Fruit fly (Drosophila melanogaster): ENCODE measurements around the gene CG5895.

The CG5895 gene

dm6 chr3L:16035185-16035584 is at the start of gene CG5895:
Gene CG5895 (plus strand): TSS chr3L:16035485.
- TF ChIP-seq Mnt (GFP tag; optimal IDR thresholded peaks at IDR 0.05) = no peak
- no peak for TF ChIP-seq cnc (optimal IDR thresholded peaks at IDR 0.05)

- TF ChIP-seq CG7101 (tag; optimal IDR thresholded peaks at IDR 0.05) (no peak), CG1620 (GFP tag; optimal IDR thresholded peaks at IDR 0.05) (no peak), cic (GFP tag; optimal IDR thresholded peaks at IDR 0.05) (no peak), Clk (GFP tag; optimal IDR thresholded peaks at IDR 0.05) (no peak), bab1 (GFP tag; optimal IDR thresholded peaks at IDR 0.05) (no peak), ovo (GFP tag; optimal IDR thresholded peaks at IDR 0.05) (no peak), kay (GFP tag; ENCODE audit: borderline replicate concordance) (no peak), Hr96 (GFP tag; optimal IDR thresholded peaks at IDR 0.05) (no peak), pad (GFP tag; optimal IDR thresholded peaks at IDR 0.05) (no peak), CG11617 (GFP tag; optimal IDR thresholded peaks at IDR 0.05) (no peak), cnc (optimal IDR thresholded peaks at IDR 0.05) (no peak)
These were observed 47.6 kb upstream of the CG5895 start, which contains the start of gene PolD1 for dm6 chr3L:15987635-15988034. Gene PolD1 (minus strand): TSS chr3L:15987815.

- TF ChIP-seq Crg-1 (GFP tag; optimal IDR thresholded peaks at IDR 0.05) (peak; percentile 10), CG12768 (GFP tag; optimal IDR thresholded peaks at IDR 0.05) (peak; percentile 65), Hr96 (GFP tag; optimal IDR thresholded peaks at IDR 0.05) (no peak), bab1 (GFP tag; optimal IDR thresholded peaks at IDR 0.05) (peak; percentile 11), toe (GFP tag; optimal IDR thresholded peaks at IDR 0.05) (no peak), cic (GFP tag; optimal IDR thresholded peaks at IDR 0.05) (peak; percentile 16), tj (GFP tag; optimal IDR thresholded peaks at IDR 0.05) (no peak), CG11617 (GFP tag; optimal IDR thresholded peaks at IDR 0.05) (peak; percentile 51), ovo (GFP tag; optimal IDR thresholded peaks at IDR 0.05) (no peak), CG7101 (tag; optimal IDR thresholded peaks at IDR 0.05) (peak; percentile 58), CG5204 (GFP tag; optimal IDR thresholded peaks at IDR 0.05) (no peak), CG1620 (GFP tag; optimal IDR thresholded peaks at IDR 0.05) (peak; percentile 25), CG14711 (tag; optimal IDR thresholded peaks at IDR 0.05) (peak; percentile 24), Clk (GFP tag; optimal IDR thresholded peaks at IDR 0.05) (no peak), Mnt (GFP tag; optimal IDR thresholded peaks at IDR 0.05) (no peak), cnc (optimal IDR thresholded peaks at IDR 0.05) (no peak), pad (GFP tag; optimal IDR thresholded peaks at IDR 0.05) (peak; percentile 95), CG33017 (tag; optimal IDR thresholded peaks at IDR 0.05) (peak; percentile 16), kay (GFP tag; ENCODE audit: borderline replicate concordance) (no peak), CG7045 (GFP tag; optimal IDR thresholded peaks at IDR 0.05) (peak; percentile 12)
These were observed 47.2 kb upstream of the CG5895 start, which contains the start of gene Hip14 for dm6 chr3L:15988039-15988546. Gene Hip14 (plus strand): TSS chr3L:15988236.

dm6 chr3L:15996019-15996418 is 39.3 kb upstream of the CG5895 start:
- TF ChIP-seq ovo (GFP tag; optimal IDR thresholded peaks at IDR 0.05) = no peak
- no peak for TF ChIP-seq Hr96 (GFP tag; optimal IDR thresholded peaks at IDR 0.05)

dm6 chr3L:15998217-15998616 is 37.1 kb upstream of the CG5895 start:
- TF ChIP-seq CG7101 (tag; optimal IDR thresholded peaks at IDR 0.05) (no peak), pad (GFP tag; optimal IDR thresholded peaks at IDR 0.05) (no peak), CG33017 (tag; optimal IDR thresholded peaks at IDR 0.05) (no peak), toe (GFP tag; optimal IDR thresholded peaks at IDR 0.05) (no peak), kay (GFP tag; ENCODE audit: borderline replicate concordance) (no peak), Hr96 (GFP tag; optimal IDR thresholded peaks at IDR 0.05) (no peak), Mnt (GFP tag; optimal IDR thresholded peaks at IDR 0.05) (no peak), Clk (GFP tag; optimal IDR thresholded peaks at IDR 0.05) (no peak), tj (GFP tag; optimal IDR thresholded peaks at IDR 0.05) (no peak), cnc (optimal IDR thresholded peaks at IDR 0.05) (no peak), CG7045 (GFP tag; optimal IDR thresholded peaks at IDR 0.05) (no peak), CG14711 (tag; optimal IDR thresholded peaks at IDR 0.05) (no peak), cic (GFP tag; optimal IDR thresholded peaks at IDR 0.05) (no peak)

- TF ChIP-seq Clk (GFP tag; optimal IDR thresholded peaks at IDR 0.05) = no peak
These were observed 35.8 kb upstream of the CG5895 start for dm6 chr3L:15999358-16000005.

- TF ChIP-seq CG14711 (tag; optimal IDR thresholded peaks at IDR 0.05) (peak; percentile 79), tj (GFP tag; optimal IDR thresholded peaks at IDR 0.05) (peak; percentile 50), Mnt (GFP tag; optimal IDR thresholded peaks at IDR 0.05) (peak; percentile 57), bab1 (GFP tag; optimal IDR thresholded peaks at IDR 0.05) (peak; percentile 45), Hr96 (GFP tag; optimal IDR thresholded peaks at IDR 0.05) (peak; percentile 90), cnc (optimal IDR thresholded peaks at IDR 0.05) (no peak), CG12768 (GFP tag; optimal IDR thresholded peaks at IDR 0.05) (peak; percentile 91), CG33017 (tag; optimal IDR thresholded peaks at IDR 0.05) (peak; percentile 93), Crg-1 (GFP tag; optimal IDR thresholded peaks at IDR 0.05) (peak; percentile 57), toe (GFP tag; optimal IDR thresholded peaks at IDR 0.05) (peak; percentile 89), CG11617 (GFP tag; optimal IDR thresholded peaks at IDR 0.05) (peak; percentile 80), CG7045 (GFP tag; optimal IDR thresholded peaks at IDR 0.05) (peak; percentile 86), CG1620 (GFP tag; optimal IDR thresholded peaks at IDR 0.05) (peak; percentile 47), kay (GFP tag; ENCODE audit: borderline replicate concordance) (no peak), CG7101 (tag; optimal IDR thresholded peaks at IDR 0.05) (peak; percentile 89), Clk (GFP tag; optimal IDR thresholded peaks at IDR 0.05) (peak; percentile 57), pad (GFP tag; optimal IDR thresholded peaks at IDR 0.05) (peak; percentile 59), CG5204 (GFP tag; optimal IDR thresholded peaks at IDR 0.05) (peak; percentile 94), cic (GFP tag; optimal IDR thresholded peaks at IDR 0.05) (peak; percentile 77), ovo (GFP tag; optimal IDR thresholded peaks at IDR 0.05) (peak; percentile 75)
These were observed 34.1 kb upstream of the CG5895 start for dm6 chr3L:16001164-16001679.
